ENCODE assay signal across 1 worm cellular context in genomic region chrX:16413208-16413995, ce11.
A peak's percentile ranks its signal among the peaks of the same experiment; 100 is the strongest.
TF ChIP-seq lines count a peak whose summit lies in the region.

No protein-coding gene starts in this region.

TF ChIP-seq in whole organism, L4 larva, 104 proteins besides CTCF, POLR2A, EP300 and RAD21 (continued from another document):
- TF ChIP-seq ceh-28 (tag; optimal IDR thresholded peaks at IDR 0.05; lab: Kevin White, UChicago) = no peak
- TF ChIP-seq nhr-77 (tag; optimal IDR thresholded peaks at IDR 0.05; lab: Kevin White, UChicago) = no peak
- TF ChIP-seq dmd-9 (GFP tag; IDR thresholded peaks at IDR 0.05; lab: Robert Waterston, UW) = no peak
- no peak for TF ChIP-seq nhr-111 (GFP tag; optimal IDR thresholded peaks at IDR 0.05; lab: Kevin White, UChicago)
- no peak for TF ChIP-seq madf-5 (GFP tag; IDR thresholded peaks at IDR 0.05; lab: Robert Waterston, UW)
- TF ChIP-seq unc-130 (GFP tag; optimal IDR thresholded peaks at IDR 0.05; lab: Kevin White, UChicago) = no peak
- TF ChIP-seq mdl-1 (tag; optimal IDR thresholded peaks at IDR 0.05; lab: Kevin White, UChicago) = peak in 1 of 2 experiments; percentile 34
- TF ChIP-seq R02D3.7 (tag; optimal IDR thresholded peaks at IDR 0.05; lab: Kevin White, UChicago) = no peak
- TF ChIP-seq cey-2 (tag; optimal IDR thresholded peaks at IDR 0.05; lab: Kevin White, UChicago; ENCODE audit: borderline replicate concordance, insufficient read depth) = no peak
- no peak for TF ChIP-seq nhr-48 (tag; optimal IDR thresholded peaks at IDR 0.05; lab: Kevin White, UChicago)
- no peak for TF ChIP-seq hmg-1.1 (GFP tag; IDR thresholded peaks at IDR 0.05; lab: Robert Waterston, UW)
- no peak for TF ChIP-seq ZK337.2 (GFP tag; IDR thresholded peaks at IDR 0.05; lab: Robert Waterston, UW)
- no peak for TF ChIP-seq fos-1 (tag; optimal IDR thresholded peaks at IDR 0.05; lab: Kevin White, UChicago)
- TF ChIP-seq daf-8 (GFP tag; IDR thresholded peaks at IDR 0.05; lab: Robert Waterston, UW) = no peak
- no peak for TF ChIP-seq unc-39 (tag; optimal IDR thresholded peaks at IDR 0.05; lab: Kevin White, UChicago)
- no peak for TF ChIP-seq Y5F2A.4 (GFP tag; optimal IDR thresholded peaks at IDR 0.05; lab: Kevin White, UChicago)
- no peak for TF ChIP-seq dpl-1 (GFP tag; optimal IDR thresholded peaks at IDR 0.05; lab: Kevin White, UChicago)
- no peak for TF ChIP-seq zip-11 (GFP tag; IDR thresholded peaks at IDR 0.05; lab: Robert Waterston, UW)
- no peak for TF ChIP-seq arid-1 (GFP tag; conservative IDR thresholded peaks at IDR 0.05; lab: Robert Waterston, UW)
- no peak for TF ChIP-seq lin-13 (GFP tag; optimal IDR thresholded peaks at IDR 0.05; lab: Kevin White, UChicago)
- TF ChIP-seq mxl-3 (GFP tag; optimal IDR thresholded peaks at IDR 0.05; lab: Kevin White, UChicago) = peak; percentile 22
- peak; percentile 95 for TF ChIP-seq aha-1 (tag; lab: Kevin White, UChicago)
- TF ChIP-seq daf-12 (tag; optimal IDR thresholded peaks at IDR 0.05; lab: Kevin White, UChicago) = no peak
- no peak for TF ChIP-seq nhr-102 (tag; optimal IDR thresholded peaks at IDR 0.05; lab: Kevin White, UChicago)
- no peak for TF ChIP-seq F49E8.2 (tag; optimal IDR thresholded peaks at IDR 0.05; lab: Kevin White, UChicago; ENCODE audit: borderline replicate concordance)
- TF ChIP-seq egl-43 (GFP tag; IDR thresholded peaks at IDR 0.05; lab: Robert Waterston, UW) = no peak
- TF ChIP-seq php-3 (GFP tag; IDR thresholded peaks at IDR 0.05; lab: Robert Waterston, UW) = no peak
- TF ChIP-seq lsy-2 (tag; optimal IDR thresholded peaks at IDR 0.05; lab: Kevin White, UChicago) = no peak
- TF ChIP-seq ctbp-1 (GFP tag; IDR thresholded peaks at IDR 0.05; lab: Robert Waterston, UW) = no peak
- TF ChIP-seq unc-62 (GFP tag; optimal IDR thresholded peaks at IDR 0.05 in 1 of 2; lab: Kevin White, UChicago) = no peak
- TF ChIP-seq unc-62 (tag; optimal IDR thresholded peaks at IDR 0.05; lab: Kevin White, UChicago) = no peak
- TF ChIP-seq jun-1 (tag; optimal IDR thresholded peaks at IDR 0.05; lab: Kevin White, UChicago) = no peak
- no peak for TF ChIP-seq F26F4.8 (GFP tag; conservative IDR thresholded peaks at IDR 0.05; lab: Robert Waterston, UW)
- TF ChIP-seq dmd-8 (GFP tag; IDR thresholded peaks at IDR 0.05; lab: Robert Waterston, UW) = no peak
- TF ChIP-seq tra-1 (GFP tag; IDR thresholded peaks at IDR 0.05; lab: Robert Waterston, UW) = no peak
- no peak for TF ChIP-seq pha-4 (GFP tag; IDR thresholded peaks at IDR 0.05; lab: Robert Waterston, UW)
- TF ChIP-seq pha-4 (tag; optimal IDR thresholded peaks at IDR 0.05; lab: Kevin White, UChicago) = no peak
- TF ChIP-seq sdz-12 (GFP tag; optimal IDR thresholded peaks at IDR 0.05; lab: Kevin White, UChicago) = no peak
- TF ChIP-seq nhr-237 (tag; optimal IDR thresholded peaks at IDR 0.05; lab: Kevin White, UChicago) = no peak
- peak; percentile 33 for TF ChIP-seq nhr-28 (tag; optimal IDR thresholded peaks at IDR 0.05; lab: Kevin White, UChicago)
- no peak for TF ChIP-seq Y48G9A.11 (GFP tag; IDR thresholded peaks at IDR 0.05; lab: Robert Waterston, UW)
- TF ChIP-seq set-16 (GFP tag; IDR thresholded peaks at IDR 0.05; lab: Robert Waterston, UW) = no peak
- TF ChIP-seq Y75B8A.6 (GFP tag; IDR thresholded peaks at IDR 0.05; lab: Robert Waterston, UW) = no peak
- no peak for TF ChIP-seq nhr-76 (tag; optimal IDR thresholded peaks at IDR 0.05; lab: Kevin White, UChicago)
- no peak for TF ChIP-seq zag-1 (tag; optimal IDR thresholded peaks at IDR 0.05; lab: Kevin White, UChicago)
- no peak for TF ChIP-seq dve-1 (tag; optimal IDR thresholded peaks at IDR 0.05; lab: Kevin White, UChicago; ENCODE audit: insufficient read depth)
- TF ChIP-seq daf-16 (GFP tag; optimal IDR thresholded peaks at IDR 0.05; lab: Kevin White, UChicago) = no peak
- peak; percentile 23 for TF ChIP-seq daf-16 (tag; optimal IDR thresholded peaks at IDR 0.05; lab: Kevin White, UChicago)
